Fruit fly (Drosophila melanogaster): ENCODE measurements around the gene CG11357.

- TF ChIP-seq acj6 (GFP tag; optimal IDR thresholded peaks at IDR 0.05) = no peak
- TF ChIP-seq Eip93F (GFP tag; optimal IDR thresholded peaks at IDR 0.05) = no peak
- TF ChIP-seq svp (GFP tag) = no peak
- TF ChIP-seq CG16779 (tag; optimal IDR thresholded peaks at IDR 0.05) = no peak
- no peak for TF ChIP-seq Gug (GFP tag; IDR thresholded peaks at IDR 0.05)
- TF ChIP-seq Sox14 (GFP tag; optimal IDR thresholded peaks at IDR 0.05) = no peak
- no peak for TF ChIP-seq CG6276 (GFP tag; optimal IDR thresholded peaks at IDR 0.05)
- no peak for TF ChIP-seq Sox102F (GFP tag; optimal IDR thresholded peaks at IDR 0.05)
- TF ChIP-seq Eip78C (GFP tag) = no peak
- no peak for TF ChIP-seq lz (GFP tag; optimal IDR thresholded peaks at IDR 0.05)
- TF ChIP-seq Met (GFP tag; optimal IDR thresholded peaks at IDR 0.05) = no peak
- TF ChIP-seq Ets21C (GFP tag; optimal IDR thresholded peaks at IDR 0.05) = no peak
These were observed 20.0 kb upstream of the CG11357 start for dm6 chr3L:4521809-4522208.
